Worm (Caenorhabditis elegans) whole organism, early embryonic: ENCODE measurements around the gene T23G7.3.

Experiments
- F13C5.2 ChIP-seq: sonication (generic microtip); optimal IDR thresholded peaks from 2 replicates; lab custom pipeline; 2017; ENCODE audit warnings: mild to moderate bottlenecking, missing genetic modification characterization, inconsistent platforms, missing compliant biosample characterization
- aly-1 ChIP-seq: sonication (generic microtip); optimal IDR thresholded peaks from 2 replicates; lab custom pipeline; 2016; ENCODE audit warnings: missing genetic modification characterization, missing compliant biosample characterization
- ama-1 ChIP-seq: fragments of 150-350 bp; optimal IDR thresholded peaks from 2 replicates; lab custom pipeline; 2014
- ceh-13 ChIP-seq: fragments of 200-800 bp; sonication (Bioruptor generic); optimal IDR thresholded peaks from 2 replicates; lab custom pipeline; 2018; ENCODE audit warnings: mild to moderate bottlenecking, missing genetic modification characterization, missing compliant biosample characterization
- ets-7 ChIP-seq: sonication (generic microtip); optimal IDR thresholded peaks from 2 replicates; lab custom pipeline; 2016; ENCODE audit warnings: missing genotype, missing genetic modification characterization, missing compliant biosample characterization
- flt-1 ChIP-seq: fragments of 200-800 bp; sonication (Bioruptor generic); IDR thresholded peaks from 2 replicates; pipeline ENCODE4 v1.3.6; 2022; ENCODE audit warnings: missing genetic modification characterization, missing compliant biosample characterization
- hmg-4 ChIP-seq: fragments of 200-800 bp; sonication (Bioruptor generic); optimal IDR thresholded peaks from 2 replicates; lab custom pipeline; 2018; ENCODE audit warnings: mild to moderate bottlenecking, missing genetic modification characterization, missing compliant biosample characterization
- pes-1 ChIP-seq: fragments of 200-800 bp; sonication (Bioruptor generic); IDR thresholded peaks from 2 replicates; pipeline ENCODE4 v1.3.6; 2022; ENCODE audit warnings: missing genetic modification reagents, missing genetic modification characterization, missing compliant biosample characterization
- scrt-1 ChIP-seq: fragments of 200-800 bp; sonication (Bioruptor generic); IDR thresholded peaks from 2 replicates; pipeline ENCODE4 v1.3.6; 2022; ENCODE audit warnings: missing genetic modification characterization, missing compliant biosample characterization
- tbx-11 ChIP-seq: fragments of 200-800 bp; sonication (Bioruptor generic); IDR thresholded peaks from 2 replicates; pipeline ENCODE4 v1.3.6; 2022; ENCODE audit warnings: missing genetic modification characterization, missing compliant biosample characterization

ce11 chrII:9181155-9181554, 13.5 kb upstream of the T23G7.3 start:
- TF ChIP-seq scrt-1 (GFP tag; lab: Robert Waterston, UW) (no peak), ama-1 (lab: Kevin White, UChicago) (no peak), flt-1 (GFP tag; lab: Robert Waterston, UW) (no peak), F13C5.2 (tag; lab: Kevin White, UChicago) (no peak), pes-1 (GFP tag; lab: Robert Waterston, UW) (no peak), ceh-13 (GFP tag; lab: Kevin White, UChicago) (no peak), ets-7 (tag; lab: Kevin White, UChicago) (no peak), aly-1 (tag; lab: Kevin White, UChicago) (no peak), hmg-4 (GFP tag; lab: Kevin White, UChicago) (no peak), tbx-11 (no peak)
